Worm (Caenorhabditis elegans): Measurements from ENCODE around the gene npr-24.

Gene npr-24

ce11 chrX:17486735-17487134 lies at the start of gene npr-24:
Gene npr-24 (minus strand): TSS chrX:17486835.
- no peak for TF ChIP-seq blmp-1 (tag; optimal IDR thresholded peaks at IDR 0.05)
- TF ChIP-seq pha-4 (tag; optimal IDR thresholded peaks at IDR 0.05), result no peak
- TF ChIP-seq lin-32 (GFP tag; optimal IDR thresholded peaks at IDR 0.05), result no peak
- no peak for TF ChIP-seq mls-2 (tag; optimal IDR thresholded peaks at IDR 0.05)
- TF ChIP-seq lsy-2 (tag; optimal IDR thresholded peaks at IDR 0.05), result no peak

ce11 chrX:17534877-17535276 lies 48.2 kb upstream of the npr-24 start:
- TF ChIP-seq snpc-4 (tag; optimal IDR thresholded peaks at IDR 0.05), result no peak
- TF ChIP-seq sem-2 (GFP tag; optimal IDR thresholded peaks at IDR 0.05), result no peak
- no peak for TF ChIP-seq zip-8 (tag; optimal IDR thresholded peaks at IDR 0.05)

- TF ChIP-seq lin-13 (tag; optimal IDR thresholded peaks at IDR 0.05), result no peak
Observed at ce11 chrX:17534014-17534465, 47.4 kb upstream of the npr-24 start, which contains the start of gene F31A3.3. Gene F31A3.3 (minus strand): TSS chrX:17534064.

DNA sequence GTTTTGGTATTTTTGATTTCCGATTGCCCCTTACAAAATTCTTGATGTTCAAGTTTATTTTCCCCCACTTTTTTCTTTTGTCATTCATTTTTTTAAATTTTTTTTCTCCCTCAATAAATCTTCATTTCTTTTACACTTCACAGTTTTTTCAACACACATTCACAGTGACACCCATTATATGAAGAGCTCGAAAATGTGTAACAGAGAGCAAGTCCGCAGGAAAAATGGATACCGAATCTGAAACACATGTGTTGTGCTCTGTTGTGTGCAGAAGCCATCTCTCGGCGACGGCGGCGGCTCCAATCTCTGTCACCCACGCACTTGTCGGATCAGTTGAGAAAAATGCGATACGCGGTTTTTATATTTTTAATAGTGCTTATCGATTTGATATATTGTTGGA lies 41.4 kb upstream of the npr-24 start, which contains the start of gene sup-10:
Gene sup-10, plus strand, starts transcription at position 277 of the 400 bp plus-strand sequence.
- TF ChIP-seq hlh-1 (tag; optimal IDR thresholded peaks at IDR 0.05), result peak; percentile 52
- no peak for TF ChIP-seq flh-1 (GFP tag; optimal IDR thresholded peaks at IDR 0.05)
- TF ChIP-seq unc-62 (GFP tag; optimal IDR thresholded peaks at IDR 0.05), result peak; percentile 51

DNA sequence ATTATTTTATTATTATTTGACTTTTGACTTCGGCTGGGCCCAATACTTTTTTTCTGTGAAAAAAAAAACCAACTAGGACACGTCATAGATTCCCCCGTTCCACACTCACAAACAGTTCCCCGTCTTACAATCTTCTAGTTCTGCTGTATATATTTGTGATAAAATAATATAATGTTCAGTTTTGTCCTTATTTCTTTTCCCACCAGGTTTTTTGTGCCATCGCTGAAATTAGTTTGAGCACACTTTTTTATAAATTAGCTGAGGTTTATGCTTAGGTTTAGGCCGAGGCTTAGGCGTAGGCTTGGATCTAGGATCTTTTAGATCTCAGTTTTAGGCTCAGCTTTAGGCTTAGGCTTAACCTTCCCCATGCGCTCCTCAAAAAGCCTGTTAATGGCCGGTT lies 40.7 kb upstream of the npr-24 start:
- no peak for TF ChIP-seq flh-1 (GFP tag; optimal IDR thresholded peaks at IDR 0.05)
- no peak for TF ChIP-seq mep-1 (tag; optimal IDR thresholded peaks at IDR 0.05)
- no peak for TF ChIP-seq hlh-1 (tag; optimal IDR thresholded peaks at IDR 0.05)
- no peak for TF ChIP-seq ceh-43 (GFP tag; optimal IDR thresholded peaks at IDR 0.05)
- TF ChIP-seq nhr-76 (tag; optimal IDR thresholded peaks at IDR 0.05), result no peak
- no peak for TF ChIP-seq drap-1 (GFP tag; optimal IDR thresholded peaks at IDR 0.05)
- TF ChIP-seq ceh-39 (tag; optimal IDR thresholded peaks at IDR 0.05), result no peak
- TF ChIP-seq sem-2 (GFP tag; optimal IDR thresholded peaks at IDR 0.05), result no peak
- no peak for TF ChIP-seq unc-120 (tag; optimal IDR thresholded peaks at IDR 0.05; ENCODE audit: poor library complexity, severe bottlenecking)
- TF ChIP-seq mab-5 (tag; optimal IDR thresholded peaks at IDR 0.05), result no peak
- no peak for TF ChIP-seq unc-39 (tag; optimal IDR thresholded peaks at IDR 0.05)
- no peak for TF ChIP-seq ham-2 (GFP tag; optimal IDR thresholded peaks at IDR 0.05)
- no peak for TF ChIP-seq mls-2 (tag; optimal IDR thresholded peaks at IDR 0.05)
- no peak for TF ChIP-seq elt-3 (tag; optimal IDR thresholded peaks at IDR 0.05)
- no peak for TF ChIP-seq M03D4.4 (tag; optimal IDR thresholded peaks at IDR 0.05)
- no peak for TF ChIP-seq lin-13 (tag; optimal IDR thresholded peaks at IDR 0.05)
- no peak for TF ChIP-seq sptf-1 (tag; optimal IDR thresholded peaks at IDR 0.05)
- no peak for TF ChIP-seq lin-32 (GFP tag; optimal IDR thresholded peaks at IDR 0.05)
- no peak for TF ChIP-seq elt-1 (tag; optimal IDR thresholded peaks at IDR 0.05; ENCODE audit: borderline replicate concordance, insufficient read depth)
- TF ChIP-seq blmp-1 (tag; optimal IDR thresholded peaks at IDR 0.05), result no peak

DNA sequence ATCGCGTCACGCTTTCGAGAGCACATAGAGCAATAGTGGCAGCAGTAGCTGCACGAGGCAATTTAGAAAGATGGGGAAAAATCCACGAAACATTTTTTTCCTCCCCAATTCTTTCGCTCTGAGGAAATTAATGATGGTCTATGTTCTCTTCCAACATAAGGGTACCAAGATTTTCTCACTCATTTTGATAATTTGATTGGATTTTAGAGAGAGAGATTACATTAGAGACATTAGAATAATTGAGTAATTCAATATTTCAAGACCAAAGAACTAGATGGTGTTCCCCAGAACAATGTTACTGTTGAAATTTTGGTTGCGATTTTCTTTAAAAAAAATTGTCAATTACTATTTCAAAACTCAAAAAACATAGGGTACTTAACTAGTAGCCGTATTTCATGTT lies 34.8 kb upstream of the npr-24 start:
- TF ChIP-seq nhr-12 (tag; optimal IDR thresholded peaks at IDR 0.05), result no peak
- TF ChIP-seq M03D4.4 (tag; optimal IDR thresholded peaks at IDR 0.05), result no peak
- no peak for TF ChIP-seq pha-4 (tag; optimal IDR thresholded peaks at IDR 0.05)
- peak; percentile 69 for TF ChIP-seq ces-1 (GFP tag; optimal IDR thresholded peaks at IDR 0.05)
- TF ChIP-seq elt-1 (tag; optimal IDR thresholded peaks at IDR 0.05; ENCODE audit: borderline replicate concordance, insufficient read depth), result no peak
- TF ChIP-seq bed-3 (GFP tag; optimal IDR thresholded peaks at IDR 0.05), result no peak

ce11 chrX:17519476-17519875 lies 32.8 kb upstream of the npr-24 start:
- TF ChIP-seq M03D4.4 (tag; optimal IDR thresholded peaks at IDR 0.05) (peak; percentile 39), ces-1 (GFP tag; optimal IDR thresholded peaks at IDR 0.05) (peak; percentile 8), hlh-1 (tag; optimal IDR thresholded peaks at IDR 0.05) (no peak), mep-1 (tag; optimal IDR thresholded peaks at IDR 0.05) (no peak)
